Fruit fly (Drosophila melanogaster) whole organism, embryonic: Measurements from ENCODE around the gene Pcd.
A peak's percentile ranks its signal among the peaks of the same experiment; 100 is the strongest.

ENCODE experiments used
- Atf-2 ChIP-seq: fragments of 200-800 bp; sonication (Bioruptor generic); optimal IDR thresholded peaks from 2 replicates; lab custom pipeline; 2016; ENCODE audit warnings: missing biosample characterization, missing genetic modification characterization
- Bdp1 ChIP-seq: fragments of 200-800 bp; sonication (Bioruptor generic); optimal IDR thresholded peaks from 3 replicates; lab custom pipeline; 2016; ENCODE audit warnings: missing biosample characterization, missing genetic modification characterization
- C15 ChIP-seq: fragments of 200-800 bp; sonication (Bioruptor generic); IDR thresholded peaks from 3 replicates; pipeline ENCODE4 v1.3.6; 2022; ENCODE audit warnings: missing biosample characterization, missing genetic modification characterization
- CG11085 ChIP-seq: fragments of 200-800 bp; sonication (Bioruptor generic); IDR thresholded peaks from 2 replicates; pipeline ENCODE4 v1.3.6; 2022; ENCODE audit warnings: missing biosample characterization, missing genetic modification characterization
- CG12299 ChIP-seq: fragments of 200-800 bp; sonication (Bioruptor generic); optimal IDR thresholded peaks from 2 replicates; lab custom pipeline; 2018; ENCODE audit warnings: missing biosample characterization, mild to moderate bottlenecking, missing genetic modification characterization
- CG12744 ChIP-seq: fragments of 200-800 bp; sonication (Bioruptor generic); optimal IDR thresholded peaks from 2 replicates; lab custom pipeline; 2016; ENCODE audit warnings: missing biosample characterization, missing genetic modification characterization
- CG13775 ChIP-seq: fragments of 200-800 bp; sonication (Bioruptor generic); optimal IDR thresholded peaks from 3 replicates; lab custom pipeline; 2017; ENCODE audit warnings: missing biosample characterization, mild to moderate bottlenecking, missing genetic modification characterization
- CG14441 ChIP-seq: fragments of 200-800 bp; sonication (Bioruptor generic); IDR thresholded peaks from 2 replicates; pipeline ENCODE4 v1.3.6; 2022; ENCODE audit warnings: missing biosample characterization, missing genetic modification characterization
- CG14710 ChIP-seq: fragments of 200-800 bp; sonication (Bioruptor generic); optimal IDR thresholded peaks from 3 replicates; lab custom pipeline; 2019; ENCODE audit warnings: missing biosample characterization, mild to moderate bottlenecking, missing genetic modification characterization, moderate library complexity
- CG15514 ChIP-seq: fragments of 200-800 bp; sonication (Bioruptor generic); optimal IDR thresholded peaks from 3 replicates; lab custom pipeline; 2017; ENCODE audit warnings: missing biosample characterization, missing genetic modification characterization, mild to moderate bottlenecking, moderate library complexity, missing genetic modification reagents
- CG18262 ChIP-seq: fragments of 200-800 bp; optimal IDR thresholded peaks from 3 replicates; lab custom pipeline; 2019; ENCODE audit warnings: missing biosample characterization, mild to moderate bottlenecking, missing genetic modification characterization, moderate library complexity
- CG2889 ChIP-seq: fragments of 200-800 bp; sonication (Bioruptor generic); IDR thresholded peaks from 3 replicates; pipeline ENCODE4 v1.3.6; 2022; ENCODE audit warnings: missing biosample characterization, missing genetic modification characterization
- CG3163 ChIP-seq: fragments of 200-800 bp; sonication (Bioruptor generic); optimal IDR thresholded peaks from 3 replicates; lab custom pipeline; 2016; ENCODE audit warnings: missing biosample characterization, missing genetic modification characterization
- CG3847 ChIP-seq: fragments of 200-800 bp; sonication (Bioruptor generic); IDR thresholded peaks from 2 replicates; pipeline ENCODE4 v1.3.6; 2022; ENCODE audit warnings: missing biosample characterization, missing genetic modification characterization
- CG4854 ChIP-seq: fragments of 200-800 bp; sonication (Bioruptor generic); optimal IDR thresholded peaks from 2 replicates; lab custom pipeline; 2016; ENCODE audit warnings: missing biosample characterization, missing genetic modification characterization, inconsistent platforms
- CG5245 ChIP-seq: fragments of 200-800 bp; sonication (Bioruptor generic); optimal IDR thresholded peaks from 3 replicates; lab custom pipeline; 2016; ENCODE audit warnings: missing biosample characterization, missing genetic modification characterization
- CG6272 ChIP-seq: fragments of 200-800 bp; sonication (Bioruptor generic); IDR thresholded peaks from 2 replicates; pipeline ENCODE4 v1.3.6; 2022; ENCODE audit warnings: missing biosample characterization, missing genetic modification characterization
- CG8388 ChIP-seq: fragments of 200-800 bp; sonication (Bioruptor generic); optimal IDR thresholded peaks from 2 replicates; lab custom pipeline; 2019; ENCODE audit warnings: missing biosample characterization, mild to moderate bottlenecking, missing genetic modification characterization, moderate library complexity
- CG8924 ChIP-seq: fragments of 200-800 bp; optimal IDR thresholded peaks from 3 replicates; lab custom pipeline; 2019; ENCODE audit warnings: missing biosample characterization, mild to moderate bottlenecking, missing genetic modification characterization, moderate library complexity
- CG9437 ChIP-seq: fragments of 200-800 bp; sonication (Bioruptor generic); optimal IDR thresholded peaks from 2 replicates; lab custom pipeline; 2018; ENCODE audit warnings: missing biosample characterization, mild to moderate bottlenecking, missing genetic modification characterization
- CHES-1-like ChIP-seq: fragments of 200-800 bp; sonication (Bioruptor generic); optimal IDR thresholded peaks from 2 replicates; lab custom pipeline; 2016; ENCODE audit warnings: missing biosample characterization, missing genetic modification characterization
- Dll ChIP-seq: fragments of 200-800 bp; sonication (Bioruptor generic); IDR thresholded peaks from 4 replicates; pipeline ENCODE4 v1.3.6; 2022; ENCODE audit warnings: missing biosample characterization, missing genetic modification characterization; ENCODE audit not compliant: partially characterized antibody
- NK7.1 ChIP-seq: fragments of 200-800 bp; sonication (Bioruptor generic); optimal IDR thresholded peaks from 3 replicates; lab custom pipeline; 2016; ENCODE audit warnings: missing biosample characterization, missing genetic modification characterization
- NfI ChIP-seq: fragments of 200-800 bp; sonication (Bioruptor generic); optimal IDR thresholded peaks from 3 replicates; lab custom pipeline; 2018; ENCODE audit warnings: missing biosample characterization, mild to moderate bottlenecking, missing genetic modification characterization, moderate library complexity
- Sox102F ChIP-seq: fragments of 200-800 bp; sonication (Bioruptor generic); optimal IDR thresholded peaks from 2 replicates; lab custom pipeline; 2018; ENCODE audit warnings: missing biosample characterization, mild to moderate bottlenecking, missing genetic modification characterization, moderate library complexity
- Sry-β ChIP-seq: fragments of 200-800 bp; sonication (Bioruptor generic); optimal IDR thresholded peaks from 2 replicates; lab custom pipeline; 2018; ENCODE audit warnings: missing biosample characterization, mild to moderate bottlenecking, missing genetic modification characterization, moderate library complexity
- Stat92E ChIP-seq, 3 experiments: fragments of >200 bp in 2 of 3; fragments of 200-800 bp in 1 of 3; sonication (Bioruptor generic) in 1 of 3; optimal IDR thresholded peaks; 2 replicates each; lab custom pipeline; 2017 to 2019; ENCODE audit warnings: missing biosample characterization in 3 of 3, missing genetic modification characterization in 3 of 3, mild to moderate bottlenecking in 1 of 3, moderate library complexity in 1 of 3
- ac ChIP-seq: fragments of 200-800 bp; sonication (Bioruptor generic); optimal IDR thresholded peaks from 3 replicates; lab custom pipeline; 2017; ENCODE audit warnings: missing biosample characterization, mild to moderate bottlenecking, missing genetic modification characterization
- bab2 ChIP-seq: fragments of 200-800 bp; sonication (Bioruptor generic); optimal IDR thresholded peaks from 2 replicates; lab custom pipeline; 2016; ENCODE audit warnings: missing biosample characterization, missing genetic modification characterization
- bowl ChIP-seq: fragments of 200-800 bp; sonication (Bioruptor generic); IDR thresholded peaks from 2 replicates; pipeline ENCODE4 v1.3.6; 2022; ENCODE audit warnings: missing biosample characterization, missing genetic modification characterization
- cato ChIP-seq: fragments of 200-800 bp; sonication (Bioruptor generic); optimal IDR thresholded peaks from 2 replicates; lab custom pipeline; 2016; ENCODE audit warnings: missing biosample characterization, missing genetic modification characterization, borderline replicate concordance
- cwo ChIP-seq: fragments of 200-800 bp; sonication (Bioruptor generic); optimal IDR thresholded peaks from 3 replicates; lab custom pipeline; 2017; ENCODE audit warnings: missing biosample characterization, missing genetic modification characterization, mild to moderate bottlenecking, moderate library complexity, missing genetic modification reagents
- dati ChIP-seq: fragments of 200-800 bp; sonication (Bioruptor generic); IDR thresholded peaks from 2 replicates; pipeline ENCODE4 v1.3.6; 2022; ENCODE audit warnings: missing biosample characterization, missing genetic modification characterization
- gsb ChIP-seq: fragments of 200-800 bp; sonication (Bioruptor generic); IDR thresholded peaks from 2 replicates; pipeline ENCODE4 v1.3.6; 2022; ENCODE audit warnings: missing biosample characterization, missing genetic modification characterization
- klu ChIP-seq: fragments of 200-800 bp; sonication (Bioruptor generic); IDR thresholded peaks from 2 replicates; pipeline ENCODE4 v1.3.6; 2022; ENCODE audit warnings: missing biosample characterization, missing genetic modification characterization
- org-1 ChIP-seq: fragments of 200-800 bp; sonication (Bioruptor generic); optimal IDR thresholded peaks from 2 replicates; lab custom pipeline; 2017; ENCODE audit warnings: missing biosample characterization, missing genetic modification characterization
- p53 ChIP-seq: fragments of 200-800 bp; sonication (Bioruptor generic); optimal IDR thresholded peaks from 2 replicates; lab custom pipeline; 2016; ENCODE audit warnings: missing biosample characterization, missing genetic modification characterization
- stc ChIP-seq: fragments of 200-800 bp; sonication (Bioruptor generic); IDR thresholded peaks from 2 replicates; pipeline ENCODE4 v1.3.6; 2022; ENCODE audit warnings: missing biosample characterization, missing genetic modification characterization
- stwl ChIP-seq: fragments of 200-800 bp; sonication (Bioruptor generic); optimal IDR thresholded peaks from 3 replicates; lab custom pipeline; 2018; ENCODE audit warnings: missing biosample characterization, mild to moderate bottlenecking, missing genetic modification characterization, moderate library complexity
- sug ChIP-seq: fragments of 200-800 bp; optimal IDR thresholded peaks from 2 replicates; lab custom pipeline; 2019; ENCODE audit warnings: missing biosample characterization, mild to moderate bottlenecking, missing genetic modification characterization, moderate library complexity
- tin ChIP-seq: fragments of 200-800 bp; sonication (Bioruptor generic); optimal IDR thresholded peaks from 3 replicates; lab custom pipeline; 2016; ENCODE audit warnings: missing biosample characterization, missing genetic modification characterization
- toy ChIP-seq: fragments of 200-800 bp; sonication (Bioruptor generic); IDR thresholded peaks from 2 replicates; pipeline ENCODE4 v1.3.6; 2022; ENCODE audit warnings: missing biosample characterization, missing genetic modification characterization
- vvl ChIP-seq: fragments of 200-800 bp; sonication (Bioruptor generic); IDR thresholded peaks from 2 replicates; pipeline ENCODE4 v1.3.6; 2022; ENCODE audit warnings: missing biosample characterization, missing genetic modification characterization
- yki ChIP-seq: fragments of >200 bp; optimal IDR thresholded peaks from 3 replicates; lab custom pipeline; 2018
- zfh1 ChIP-seq: fragments of 200-800 bp; sonication (Bioruptor generic); IDR thresholded peaks from 3 replicates; pipeline ENCODE4 v1.3.6; 2022; ENCODE audit warnings: missing biosample characterization, missing genetic modification characterization

The Pcd gene

DNA sequence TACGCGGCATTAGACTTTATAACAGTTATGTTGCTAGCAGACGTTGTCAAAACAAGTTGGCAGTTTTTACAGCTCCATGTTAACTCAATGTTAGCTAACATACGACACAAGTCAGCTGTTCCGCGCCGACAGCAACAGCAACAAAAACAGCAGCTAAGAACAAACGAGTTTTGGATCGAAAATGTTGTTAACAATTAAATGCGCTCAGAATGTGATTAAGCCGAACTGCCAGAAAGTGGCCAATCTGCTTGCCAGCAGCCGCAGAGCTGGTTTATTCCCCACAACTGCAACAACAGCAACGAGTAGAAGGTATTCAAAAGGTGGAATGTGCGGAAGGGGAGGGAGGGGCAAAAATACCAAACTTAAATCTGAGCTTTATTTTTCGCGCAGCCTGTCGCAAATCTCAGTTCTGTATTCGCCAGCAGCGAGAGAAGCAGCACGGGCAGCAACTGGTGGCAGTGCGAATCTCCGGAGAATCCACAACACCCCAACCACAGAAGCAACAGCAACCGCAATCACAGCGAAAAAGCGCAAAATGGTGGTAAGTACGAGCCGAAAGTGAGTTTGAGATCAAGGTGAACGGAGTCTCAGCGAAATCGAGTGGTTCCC, at the start of gene Pcd (continued):
- no peak for TF ChIP-seq klu (GFP tag; lab: Robert Waterston, UW)
- no peak for TF ChIP-seq stc (GFP tag; lab: Robert Waterston, UW)
- no peak for TF ChIP-seq vvl
- no peak for TF ChIP-seq gsb
- peak; percentile 3 for TF ChIP-seq sug
- TF ChIP-seq bowl (GFP tag; lab: Robert Waterston, UW) = no peak
- peak in 1 of 3 experiments; percentile 53 for TF ChIP-seq Stat92E (GFP tag; optimal IDR thresholded peaks at IDR 0.05; lab: Kevin White, UChicago)
- TF ChIP-seq zfh1 (GFP tag; lab: Robert Waterston, UW) = 0 out of 3 replicates have a peak, but pooled peaks have one; percentile 9
- no peak for TF ChIP-seq org-1 (GFP tag; lab: Kevin White, UChicago)
- no peak for TF ChIP-seq yki (lab: Kevin White, UChicago)
- peak; percentile 41; the same call in 1 of the 4 replicates for TF ChIP-seq Dll (GFP tag; lab: Robert Waterston, UW)
- no peak for TF ChIP-seq Sox102F (GFP tag; lab: Kevin White, UChicago)
- no peak for TF ChIP-seq p53
- TF ChIP-seq NK7.1 (GFP tag; lab: Kevin White, UChicago) = no peak
- TF ChIP-seq cwo (GFP tag; lab: Kevin White, UChicago) = no peak
- TF ChIP-seq CG8388 = no peak
- no peak for TF ChIP-seq Atf-2 (GFP tag; lab: Kevin White, UChicago)
- TF ChIP-seq CG3163 (GFP tag; lab: Kevin White, UChicago) = no peak
- TF ChIP-seq CG2889 = no peak
- TF ChIP-seq stwl (tag; lab: Kevin White, UChicago) = peak; percentile 71
- no peak for TF ChIP-seq CG14441
- TF ChIP-seq dati (GFP tag; lab: Robert Waterston, UW) = no peak
- TF ChIP-seq Bdp1 (GFP tag; lab: Kevin White, UChicago) = no peak
- no peak for TF ChIP-seq CG9437 (GFP tag; lab: Kevin White, UChicago)
- no peak for TF ChIP-seq CG6272 (GFP tag; lab: Robert Waterston, UW)
- TF ChIP-seq CG5245 (GFP tag; lab: Kevin White, UChicago) = no peak
- no peak for TF ChIP-seq CG12299 (tag; lab: Kevin White, UChicago)
- TF ChIP-seq CG4854 = no peak
- no peak for TF ChIP-seq cato (GFP tag; lab: Kevin White, UChicago)
- peak; percentile 77 for TF ChIP-seq CG15514
- no peak for TF ChIP-seq ac (GFP tag; lab: Kevin White, UChicago)
- no peak for TF ChIP-seq CG18262
- no peak for TF ChIP-seq CG11085 (GFP tag; lab: Robert Waterston, UW)
- TF ChIP-seq NfI (GFP tag; lab: Kevin White, UChicago) = no peak
- TF ChIP-seq CG14710 (tag; lab: Kevin White, UChicago) = peak; percentile 1
- no peak for TF ChIP-seq C15 (GFP tag; lab: Robert Waterston, UW)
- TF ChIP-seq tin (GFP tag; lab: Kevin White, UChicago) = no peak
- peak; percentile 70 for TF ChIP-seq CG8924 (tag; lab: Kevin White, UChicago)
- no peak for TF ChIP-seq CHES-1-like (GFP tag; lab: Kevin White, UChicago)
- TF ChIP-seq bab2 (GFP tag; lab: Kevin White, UChicago) = no peak
- TF ChIP-seq CG13775 (GFP tag; lab: Kevin White, UChicago) = no peak
- TF ChIP-seq CG12744 (GFP tag; lab: Kevin White, UChicago) = no peak
- no peak for TF ChIP-seq Sry-β
- no peak for TF ChIP-seq toy (GFP tag; lab: Robert Waterston, UW)
- TF ChIP-seq CG3847 (GFP tag; lab: Robert Waterston, UW) = no peak
